Worm (Caenorhabditis elegans): ENCODE data around the gene tomm-7.

Gene tomm-7

DNA sequence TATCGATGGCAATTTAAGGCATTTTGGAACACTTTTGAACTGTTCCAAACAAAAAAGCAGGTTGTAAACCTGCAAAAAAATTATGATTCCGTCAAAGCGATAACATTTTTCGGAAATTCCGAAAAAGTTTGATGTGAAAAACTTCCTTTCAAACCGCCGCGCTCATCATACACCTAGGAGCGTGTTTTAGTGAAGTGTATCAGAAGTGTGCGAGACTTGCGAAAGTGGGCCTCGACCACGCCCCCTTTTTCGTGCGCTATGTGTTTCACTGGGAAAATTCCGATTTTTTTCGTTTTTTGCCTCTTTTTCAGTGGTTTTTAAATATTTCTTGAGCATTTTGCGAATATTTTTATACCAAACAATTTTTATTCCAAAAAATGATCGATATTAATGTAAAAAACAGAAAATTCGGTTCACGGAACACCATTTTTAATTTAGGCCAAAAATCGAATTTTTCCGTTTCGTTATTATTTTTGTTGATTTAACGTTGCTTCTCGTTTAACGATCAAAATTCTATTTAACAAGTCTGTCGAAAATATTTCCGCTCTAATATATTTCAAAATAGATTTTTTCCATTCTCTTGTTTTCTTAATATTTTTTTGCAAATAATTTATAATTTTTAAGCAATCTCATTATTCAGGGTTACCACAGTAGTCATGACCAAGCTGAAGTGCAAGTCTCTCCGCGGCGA lies 4.8 kb upstream of the tomm-7 start, which contains the start of gene rpl-35 (continued):
- peak; percentile 83 for TF ChIP-seq ceh-32 (tag; optimal IDR thresholded peaks at IDR 0.05; ENCODE audit: poor library complexity)
- TF ChIP-seq jun-1 (tag; optimal IDR thresholded peaks at IDR 0.05), result peak; percentile 97
- TF ChIP-seq mep-1 (tag; optimal IDR thresholded peaks at IDR 0.05), result peak; percentile 100
- peak; percentile 55 for TF ChIP-seq snpc-4 (tag; optimal IDR thresholded peaks at IDR 0.05)
- TF ChIP-seq pha-4 (GFP tag; IDR thresholded peaks at IDR 0.05), result peak; percentile 99
- TF ChIP-seq pha-4 (tag; optimal IDR thresholded peaks at IDR 0.05), result peak; percentile 95
- peak in 1 of 2 experiments; percentile 100 for TF ChIP-seq unc-62 (GFP tag; optimal IDR thresholded peaks at IDR 0.05 in 1 of 2)
- TF ChIP-seq unc-62 (tag; optimal IDR thresholded peaks at IDR 0.05), result peak; percentile 32
- peak; percentile 99 for TF ChIP-seq nhr-28 (tag; optimal IDR thresholded peaks at IDR 0.05)
- TF ChIP-seq aha-1 (tag), result peak; percentile 100
- TF ChIP-seq ceh-62 (tag; optimal IDR thresholded peaks at IDR 0.05), result no peak
- TF ChIP-seq spr-1 (tag; optimal IDR thresholded peaks at IDR 0.05), result peak; percentile 98
- peak; percentile 96 for TF ChIP-seq Y75B8A.6 (GFP tag; IDR thresholded peaks at IDR 0.05)
- peak; percentile 56 for TF ChIP-seq ceh-82 (tag; optimal IDR thresholded peaks at IDR 0.05)
- TF ChIP-seq gei-8 (GFP tag; optimal IDR thresholded peaks at IDR 0.05), result peak; percentile 90
- peak; percentile 95 for TF ChIP-seq Y105C5A.15 (GFP tag; IDR thresholded peaks at IDR 0.05)
- TF ChIP-seq egl-43 (GFP tag; IDR thresholded peaks at IDR 0.05), result peak; percentile 99
- TF ChIP-seq zfp-3 (GFP tag; conservative IDR thresholded peaks at IDR 0.05), result peak; percentile 99
- TF ChIP-seq nhr-11 (tag; optimal IDR thresholded peaks at IDR 0.05), result peak; percentile 99
- peak; percentile 74 for TF ChIP-seq ceh-28 (tag; optimal IDR thresholded peaks at IDR 0.05)
- TF ChIP-seq Y48G9A.11 (GFP tag; IDR thresholded peaks at IDR 0.05), result peak; percentile 98
- no peak for TF ChIP-seq egl-27 (tag; optimal IDR thresholded peaks at IDR 0.05)
- peak; percentile 99 for TF ChIP-seq ctbp-1 (GFP tag; IDR thresholded peaks at IDR 0.05)
- TF ChIP-seq lin-15B (tag; optimal IDR thresholded peaks at IDR 0.05), result peak; percentile 98
- TF ChIP-seq hlh-30 (tag; optimal IDR thresholded peaks at IDR 0.05; ENCODE audit: insufficient read depth), result peak; percentile 97
- TF ChIP-seq nhr-42 (GFP tag; IDR thresholded peaks at IDR 0.05), result peak; percentile 99
- TF ChIP-seq rbr-2 (tag; optimal IDR thresholded peaks at IDR 0.05), result peak; percentile 99
- TF ChIP-seq F26F4.8 (GFP tag; conservative IDR thresholded peaks at IDR 0.05), result no peak
- peak; percentile 99 for TF ChIP-seq madf-9 (GFP tag; conservative IDR thresholded peaks at IDR 0.05)
- TF ChIP-seq snpc-1.2 (GFP tag; IDR thresholded peaks at IDR 0.05), result peak; percentile 96
- TF ChIP-seq ZK546.5 (tag; optimal IDR thresholded peaks at IDR 0.05), result peak in 1 of 2 experiments; percentile 91
- peak; percentile 100 for TF ChIP-seq mes-2 (tag; optimal IDR thresholded peaks at IDR 0.05; ENCODE audit: poor library complexity, severe bottlenecking)
- TF ChIP-seq R02D3.7 (tag; optimal IDR thresholded peaks at IDR 0.05), result peak; percentile 69
- peak; percentile 95 for TF ChIP-seq Y5F2A.4 (GFP tag; optimal IDR thresholded peaks at IDR 0.05)
- TF ChIP-seq tag-97 (GFP tag; IDR thresholded peaks at IDR 0.05), result peak; percentile 93; the same call in 1 of the 2 replicates
- peak; percentile 99 for TF ChIP-seq unc-130 (GFP tag; optimal IDR thresholded peaks at IDR 0.05)
- TF ChIP-seq nhr-48 (tag; optimal IDR thresholded peaks at IDR 0.05), result peak; percentile 96
- peak; percentile 93 for TF ChIP-seq ama-1 (optimal IDR thresholded peaks at IDR 0.05)
- peak; percentile 99 for TF ChIP-seq T26A8.4 (GFP tag; IDR thresholded peaks at IDR 0.05)
- peak; percentile 96 for TF ChIP-seq F44E2.7 (GFP tag; IDR thresholded peaks at IDR 0.05)
- peak; percentile 90 for TF ChIP-seq dmd-8 (GFP tag; IDR thresholded peaks at IDR 0.05)
- TF ChIP-seq dpl-1 (GFP tag; optimal IDR thresholded peaks at IDR 0.05), result peak; percentile 100
- peak; percentile 88 for TF ChIP-seq ceh-44 (GFP tag; IDR thresholded peaks at IDR 0.05)
- peak; percentile 94 for TF ChIP-seq skn-1 (tag; optimal IDR thresholded peaks at IDR 0.05)
- peak; percentile 100 for TF ChIP-seq dmd-6 (GFP tag; IDR thresholded peaks at IDR 0.05)
- peak; percentile 98 for TF ChIP-seq lin-38 (GFP tag; IDR thresholded peaks at IDR 0.05)
- peak; percentile 73 for TF ChIP-seq ztf-11 (tag; optimal IDR thresholded peaks at IDR 0.05)
- TF ChIP-seq tra-1 (GFP tag; IDR thresholded peaks at IDR 0.05), result peak; percentile 100
- peak; percentile 98 for TF ChIP-seq duxl-1 (tag; optimal IDR thresholded peaks at IDR 0.05; ENCODE audit: poor library complexity)
- peak; percentile 92 to 96 for TF ChIP-seq hif-1 (tag; optimal IDR thresholded peaks at IDR 0.05)
- TF ChIP-seq daf-8 (GFP tag; IDR thresholded peaks at IDR 0.05), result peak; percentile 85; the same call in 1 of the 2 replicates

All from whole organism, L4 larva.